Fruit fly (Drosophila melanogaster) whole organism, embryonic: ENCODE measurements around the gene foxo.

Experiments used
- ATbp ChIP-seq: fragments of 200-800 bp; sonication (Bioruptor generic); optimal IDR thresholded peaks from 2 replicates; lab custom pipeline; 2017; ENCODE audit warnings: missing biosample characterization, mild to moderate bottlenecking, missing genetic modification characterization, missing genetic modification reagents
- Atf-2 ChIP-seq: fragments of 200-800 bp; sonication (Bioruptor generic); optimal IDR thresholded peaks from 2 replicates; lab custom pipeline; 2016; ENCODE audit warnings: missing biosample characterization, missing genetic modification characterization
- C15 ChIP-seq: fragments of 200-800 bp; sonication (Bioruptor generic); IDR thresholded peaks from 3 replicates; pipeline ENCODE4 v1.3.6; 2022; ENCODE audit warnings: missing biosample characterization, missing genetic modification characterization
- CG10462 ChIP-seq: fragments of 200-800 bp; sonication (Bioruptor generic); optimal IDR thresholded peaks from 2 replicates; lab custom pipeline; 2016; ENCODE audit warnings: missing biosample characterization, missing genetic modification characterization
- CG10565 ChIP-seq: fragments of 200-800 bp; sonication (Bioruptor generic); optimal IDR thresholded peaks from 3 replicates; lab custom pipeline; 2016; ENCODE audit warnings: missing biosample characterization, mild to moderate bottlenecking, missing genetic modification characterization
- CG1233 ChIP-seq: fragments of 200-800 bp; sonication (Bioruptor generic); optimal IDR thresholded peaks from 4 replicates; lab custom pipeline; 2018; ENCODE audit warnings: missing biosample characterization, mild to moderate bottlenecking, missing genetic modification characterization
- CG14965 ChIP-seq: fragments of 200-800 bp; sonication (Bioruptor generic); optimal IDR thresholded peaks from 2 replicates; lab custom pipeline; 2016; ENCODE audit warnings: missing biosample characterization, missing genetic modification characterization, borderline replicate concordance
- CG1603 ChIP-seq: fragments of 200-800 bp; sonication (Bioruptor generic); optimal IDR thresholded peaks from 2 replicates; lab custom pipeline; 2019; ENCODE audit warnings: missing biosample characterization, mild to moderate bottlenecking, missing genetic modification characterization, moderate library complexity
- CG17359 ChIP-seq: fragments of 200-800 bp; sonication (Bioruptor generic); optimal IDR thresholded peaks from 3 replicates; lab custom pipeline; 2018; ENCODE audit warnings: missing biosample characterization, mild to moderate bottlenecking, missing genetic modification characterization, moderate library complexity
- CG1792 ChIP-seq: fragments of 200-800 bp; sonication (Bioruptor generic); optimal IDR thresholded peaks from 2 replicates; lab custom pipeline; 2016; ENCODE audit warnings: missing biosample characterization, missing genetic modification characterization
- CG18262 ChIP-seq: fragments of 200-800 bp; optimal IDR thresholded peaks from 3 replicates; lab custom pipeline; 2019; ENCODE audit warnings: missing biosample characterization, mild to moderate bottlenecking, missing genetic modification characterization, moderate library complexity
- CG18619 ChIP-seq: fragments of 200-800 bp; sonication (Bioruptor generic); optimal IDR thresholded peaks from 3 replicates; lab custom pipeline; 2017; ENCODE audit warnings: missing biosample characterization, mild to moderate bottlenecking, missing genetic modification characterization
- CG7556 ChIP-seq: fragments of 200-800 bp; sonication (Bioruptor generic); optimal IDR thresholded peaks from 2 replicates; lab custom pipeline; 2017; ENCODE audit warnings: missing biosample characterization, mild to moderate bottlenecking, missing genetic modification characterization
- CG9609 ChIP-seq: fragments of 200-800 bp; sonication (Bioruptor generic); optimal IDR thresholded peaks from 3 replicates; lab custom pipeline; 2016; ENCODE audit warnings: missing biosample characterization, missing genetic modification characterization
- D19B ChIP-seq: fragments of 200-800 bp; sonication (Bioruptor generic); optimal IDR thresholded peaks from 2 replicates; lab custom pipeline; 2017; ENCODE audit warnings: missing biosample characterization, mild to moderate bottlenecking, missing genetic modification characterization
- Dad ChIP-seq: fragments of 200-800 bp; sonication (Bioruptor generic); optimal IDR thresholded peaks from 3 replicates; lab custom pipeline; 2016; ENCODE audit warnings: missing biosample characterization, missing genetic modification characterization
- Dip2 ChIP-seq: fragments of 200-800 bp; sonication (Bioruptor generic); IDR thresholded peaks from 2 replicates; pipeline ENCODE4 v1.3.6; 2022; ENCODE audit warnings: missing biosample characterization, missing genetic modification characterization
- E2f1 ChIP-seq: fragments of 200-800 bp; sonication (Bioruptor generic); IDR thresholded peaks from 2 replicates; pipeline ENCODE4 v1.3.6; 2022; ENCODE audit warnings: missing biosample characterization, missing genetic modification characterization
- HHEX ChIP-seq: fragments of 200-800 bp; sonication (Bioruptor generic); optimal IDR thresholded peaks from 3 replicates; lab custom pipeline; 2017; ENCODE audit warnings: missing biosample characterization, mild to moderate bottlenecking, missing genetic modification characterization, missing genetic modification reagents
- HLHmδ ChIP-seq: fragments of 200-800 bp; sonication (Bioruptor generic); optimal IDR thresholded peaks from 2 replicates; lab custom pipeline; 2018; ENCODE audit warnings: missing biosample characterization, mild to moderate bottlenecking, missing genetic modification characterization, moderate library complexity
- Hmx ChIP-seq: fragments of 200-800 bp; sonication (Bioruptor generic); optimal IDR thresholded peaks from 2 replicates; lab custom pipeline; 2016; ENCODE audit warnings: missing biosample characterization, missing genetic modification characterization
- Hr51 ChIP-seq, 2 experiments: fragments of 200-800 bp; sonication (Bioruptor generic); optimal IDR thresholded peaks; 2 replicates in 1 of 2; 3 replicates in 1 of 2; lab custom pipeline; 2016 to 2018; ENCODE audit warnings: missing biosample characterization in 2 of 2, missing genetic modification characterization in 2 of 2, mild to moderate bottlenecking in 1 of 2, moderate library complexity in 1 of 2
- Kr ChIP-seq: fragments of 200-800 bp; sonication (Bioruptor generic); optimal IDR thresholded peaks from 2 replicates; lab custom pipeline; 2017; ENCODE audit warnings: missing biosample characterization, mild to moderate bottlenecking, missing genetic modification characterization
- Lim3 ChIP-seq: fragments of 200-800 bp; sonication (Bioruptor generic); IDR thresholded peaks from 2 replicates; pipeline ENCODE4 v1.3.6; 2022; ENCODE audit warnings: missing biosample characterization, missing genetic modification characterization
- MBD-R2 ChIP-seq: fragments of 200-800 bp; sonication (Bioruptor generic); IDR thresholded peaks from 2 replicates; pipeline ENCODE4 v1.3.6; 2022; ENCODE audit warnings: missing biosample characterization, missing genetic modification characterization
- Opbp ChIP-seq: fragments of 200-800 bp; sonication (Bioruptor generic); IDR thresholded peaks from 3 replicates; pipeline ENCODE4 v1.3.6; 2022; ENCODE audit warnings: missing biosample characterization, missing genetic modification characterization; ENCODE audit not compliant: partially characterized antibody
- Stat92E ChIP-seq, 3 experiments: fragments of >200 bp in 2 of 3; fragments of 200-800 bp in 1 of 3; sonication (Bioruptor generic) in 1 of 3; optimal IDR thresholded peaks; 2 replicates each; lab custom pipeline; 2017 to 2019; ENCODE audit warnings: missing biosample characterization in 3 of 3, missing genetic modification characterization in 3 of 3, mild to moderate bottlenecking in 1 of 3, moderate library complexity in 1 of 3
- ato ChIP-seq: fragments of 200-800 bp; sonication (Bioruptor generic); IDR thresholded peaks from 2 replicates; pipeline ENCODE4 v1.3.6; 2022; ENCODE audit warnings: missing biosample characterization, missing genetic modification characterization; ENCODE audit not compliant: partially characterized antibody
- cwo ChIP-seq: fragments of 200-800 bp; sonication (Bioruptor generic); optimal IDR thresholded peaks from 3 replicates; lab custom pipeline; 2017; ENCODE audit warnings: missing biosample characterization, missing genetic modification characterization, mild to moderate bottlenecking, moderate library complexity, missing genetic modification reagents
- dan ChIP-seq: fragments of 200-800 bp; sonication (Bioruptor generic); IDR thresholded peaks from 2 replicates; pipeline ENCODE4 v1.3.6; 2022; ENCODE audit warnings: missing biosample characterization, missing genetic modification characterization
- ems ChIP-seq: fragments of 200-800 bp; sonication (Bioruptor generic); optimal IDR thresholded peaks from 3 replicates; lab custom pipeline; 2016; ENCODE audit warnings: missing biosample characterization, missing genetic modification characterization
- en ChIP-seq: fragments of 200-800 bp; sonication (Bioruptor generic); optimal IDR thresholded peaks from 2 replicates; lab custom pipeline; 2016; ENCODE audit warnings: missing biosample characterization, missing genetic modification characterization
- gsb-n ChIP-seq: fragments of 200-800 bp; sonication (Bioruptor generic); optimal IDR thresholded peaks from 3 replicates; lab custom pipeline; 2018; ENCODE audit warnings: missing biosample characterization, mild to moderate bottlenecking, missing genetic modification characterization
- ham ChIP-seq: fragments of 200-800 bp; sonication (Bioruptor generic); IDR thresholded peaks from 2 replicates; pipeline ENCODE4 v1.3.6; 2022; ENCODE audit warnings: missing biosample characterization, missing genetic modification characterization
- hkb ChIP-seq, 2 experiments: fragments of 200-800 bp in 1 of 2; fragments of >200 bp in 1 of 2; sonication (Bioruptor generic) in 1 of 2; IDR thresholded peaks in 1 of 2; optimal IDR thresholded peaks in 1 of 2; 2 replicates each; pipeline versions ENCODE4 v1.3.6 to Lab custom; 2017 to 2022; ENCODE audit warnings: missing biosample characterization in 1 of 2, missing genetic modification characterization in 1 of 2
- ken ChIP-seq: fragments of 200-800 bp; sonication (Bioruptor generic); IDR thresholded peaks from 3 replicates; pipeline ENCODE4 v1.3.6; 2022; ENCODE audit warnings: missing biosample characterization, missing genetic modification characterization
- lola ChIP-seq, 3 experiments: fragments of >200 bp in 2 of 3; fragments of 200-800 bp in 1 of 3; sonication (Bioruptor generic) in 1 of 3; optimal IDR thresholded peaks; 2 replicates each; lab custom pipeline; 2017 to 2019; ENCODE audit warnings: missing biosample characterization in 3 of 3, missing genetic modification characterization in 3 of 3, mild to moderate bottlenecking in 1 of 3, moderate library complexity in 1 of 3
- luna ChIP-seq: fragments of 200-800 bp; sonication (Bioruptor generic); optimal IDR thresholded peaks from 2 replicates; lab custom pipeline; 2016; ENCODE audit warnings: missing biosample characterization, missing genetic modification characterization
- sd ChIP-seq: fragments of 200-800 bp; sonication (Bioruptor generic); optimal IDR thresholded peaks from 3 replicates; lab custom pipeline; 2018; ENCODE audit warnings: missing biosample characterization, mild to moderate bottlenecking, missing genetic modification characterization, moderate library complexity
- sens-2 ChIP-seq: fragments of 200-800 bp; sonication (Bioruptor generic); IDR thresholded peaks from 2 replicates; pipeline ENCODE4 v1.3.6; 2022; ENCODE audit warnings: missing biosample characterization, missing genetic modification characterization
- sim ChIP-seq: fragments of 200-800 bp; sonication (Bioruptor generic); IDR thresholded peaks from 2 replicates; pipeline ENCODE4 v1.3.6; 2022; ENCODE audit warnings: missing biosample characterization, missing genetic modification characterization
- slou ChIP-seq: fragments of 200-800 bp; sonication (Bioruptor generic); optimal IDR thresholded peaks from 3 replicates; lab custom pipeline; 2016; ENCODE audit warnings: missing biosample characterization, missing genetic modification characterization
- sna ChIP-seq: fragments of 200-800 bp; sonication (Bioruptor generic); IDR thresholded peaks from 2 replicates; pipeline ENCODE4 v1.3.6; 2022; ENCODE audit warnings: missing biosample characterization, missing genetic modification characterization; ENCODE audit not compliant: partially characterized antibody
- tio ChIP-seq: fragments of 200-800 bp; sonication (Bioruptor generic); optimal IDR thresholded peaks from 2 replicates; lab custom pipeline; 2017; ENCODE audit warnings: missing biosample characterization, missing genetic modification characterization, inconsistent platforms
- vfl ChIP-seq: fragments of 200-800 bp; sonication (Bioruptor generic); optimal IDR thresholded peaks from 2 replicates; lab custom pipeline; 2016; ENCODE audit warnings: missing biosample characterization, missing genetic modification characterization
- vvl ChIP-seq: fragments of 200-800 bp; sonication (Bioruptor generic); IDR thresholded peaks from 2 replicates; pipeline ENCODE4 v1.3.6; 2022; ENCODE audit warnings: missing biosample characterization, missing genetic modification characterization
- wor ChIP-seq: fragments of 200-800 bp; sonication (Bioruptor generic); IDR thresholded peaks from 2 replicates; pipeline ENCODE4 v1.3.6; 2022; ENCODE audit warnings: missing biosample characterization, missing genetic modification characterization
- yki ChIP-seq: fragments of >200 bp; optimal IDR thresholded peaks from 3 replicates; lab custom pipeline; 2018

The foxo gene

DNA sequence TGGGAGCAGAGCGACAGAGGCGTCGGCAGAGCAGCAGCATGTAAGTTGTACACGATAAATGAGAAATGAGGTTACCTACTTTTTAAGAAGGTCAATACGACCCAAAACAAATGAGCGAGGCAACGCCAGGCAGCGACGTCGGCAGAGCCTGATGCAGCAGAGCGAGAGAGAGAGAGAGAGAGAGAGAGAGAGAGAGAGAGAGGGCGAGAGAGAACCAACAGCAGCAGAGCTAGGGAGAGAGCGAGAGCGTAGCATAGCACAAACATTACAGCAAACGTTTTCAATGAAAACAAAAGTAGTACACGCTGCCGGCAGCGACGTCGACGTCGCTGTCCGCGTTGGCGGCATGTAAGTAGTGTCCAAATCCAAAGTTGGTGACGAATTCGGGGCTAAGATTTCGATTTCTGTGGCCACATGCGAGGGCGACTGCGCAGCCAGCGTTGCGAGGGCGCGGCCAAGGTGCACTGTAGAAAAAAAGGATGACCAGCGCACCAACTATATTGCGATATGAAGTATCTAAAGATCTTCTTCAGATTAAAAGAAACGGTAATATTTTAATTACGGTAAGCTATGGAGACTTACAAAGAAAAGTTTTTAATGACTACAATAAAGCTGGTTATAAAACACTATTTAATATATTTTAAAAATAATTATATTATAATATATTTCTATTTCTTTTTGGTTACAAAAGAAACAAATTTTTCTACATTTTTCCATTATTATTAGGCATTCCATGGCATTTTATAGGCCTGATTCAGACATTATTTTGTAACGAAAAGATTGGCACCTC is 38.9 kb upstream of the foxo start (continued):
- no peak for TF ChIP-seq slou
- peak; percentile 41 for TF ChIP-seq Atf-2 (GFP tag; lab: Kevin White, UChicago)
- TF ChIP-seq sna (GFP tag; lab: Robert Waterston, UW): 0 out of 2 replicates have a peak, but pooled peaks have one; percentile 16
- TF ChIP-seq vfl (GFP tag; lab: Kevin White, UChicago): no peak
- TF ChIP-seq ken (GFP tag; lab: Robert Waterston, UW): peak; percentile 75
- peak; percentile 89 for TF ChIP-seq CG18262 (tag; lab: Kevin White, UChicago)
- TF ChIP-seq sim: no peak
- TF ChIP-seq ATbp (GFP tag; lab: Kevin White, UChicago): peak; percentile 81
- TF ChIP-seq HHEX (GFP tag; lab: Kevin White, UChicago): peak; percentile 87
- TF ChIP-seq ham (GFP tag; lab: Robert Waterston, UW): no peak
- TF ChIP-seq CG18619 (GFP tag; lab: Kevin White, UChicago): peak; percentile 89
- TF ChIP-seq MBD-R2 (GFP tag; lab: Robert Waterston, UW): 0 out of 2 replicates have a peak, but pooled peaks have one; percentile 35
- TF ChIP-seq Kr (GFP tag; lab: Kevin White, UChicago): no peak
- peak; percentile 97 for TF ChIP-seq yki (lab: Kevin White, UChicago)
- TF ChIP-seq CG1603 (tag; lab: Kevin White, UChicago): peak; percentile 44
- TF ChIP-seq gsb-n (tag; lab: Kevin White, UChicago): peak; percentile 69
- no peak for TF ChIP-seq HLHmδ (GFP tag; lab: Kevin White, UChicago)
- peak; percentile 51 for TF ChIP-seq CG9609
- TF ChIP-seq hkb (optimal IDR thresholded peaks at IDR 0.05; lab: Kevin White, UChicago): no peak
- peak; percentile 80 for TF ChIP-seq hkb (GFP tag; IDR thresholded peaks at IDR 0.05; lab: Robert Waterston, UW)
- peak; percentile 67 for TF ChIP-seq CG10462 (GFP tag; lab: Kevin White, UChicago)
- TF ChIP-seq Dip2 (GFP tag; lab: Robert Waterston, UW): no peak
- no peak for TF ChIP-seq ato (GFP tag; lab: Robert Waterston, UW)
- TF ChIP-seq CG1233: peak; percentile 82
- TF ChIP-seq luna (GFP tag; lab: Kevin White, UChicago): no peak
- TF ChIP-seq Hmx (GFP tag; lab: Kevin White, UChicago): no peak
- peak; percentile 34 for TF ChIP-seq ems (GFP tag; lab: Kevin White, UChicago)
- no peak for TF ChIP-seq dan (GFP tag; lab: Robert Waterston, UW)
- TF ChIP-seq Lim3: peak; percentile 78
- TF ChIP-seq tio (GFP tag; lab: Kevin White, UChicago): peak; percentile 79
- peak; percentile 95 for TF ChIP-seq CG7556 (GFP tag; lab: Kevin White, UChicago)
- no peak for TF ChIP-seq CG1792 (GFP tag; lab: Kevin White, UChicago)
- TF ChIP-seq sens-2 (GFP tag; lab: Robert Waterston, UW): no peak
- TF ChIP-seq CG14965 (GFP tag; lab: Kevin White, UChicago): peak; percentile 2
- TF ChIP-seq vvl: peak; percentile 77; the same call in 1 of the 2 replicates
- peak; percentile 22 for TF ChIP-seq CG10565
- TF ChIP-seq Dad: peak; percentile 46
- peak; percentile 84 for TF ChIP-seq cwo (GFP tag; lab: Kevin White, UChicago)
- peak; percentile 90 for TF ChIP-seq sd (tag; lab: Kevin White, UChicago)
- TF ChIP-seq E2f1: peak; percentile 88
- TF ChIP-seq Stat92E (GFP tag; optimal IDR thresholded peaks at IDR 0.05; lab: Kevin White, UChicago): peak in 1 of 3 experiments; percentile 72
- TF ChIP-seq CG17359: peak; percentile 92
- TF ChIP-seq D19B (GFP tag; lab: Kevin White, UChicago): peak; percentile 53
- peak in 1 of 3 experiments; percentile 65 for TF ChIP-seq lola (GFP tag; optimal IDR thresholded peaks at IDR 0.05; lab: Kevin White, UChicago)
- no peak for TF ChIP-seq en (GFP tag; lab: Kevin White, UChicago)
- peak; percentile 78 for TF ChIP-seq wor (GFP tag; lab: Robert Waterston, UW)
- TF ChIP-seq Opbp (GFP tag; lab: Robert Waterston, UW): no peak
- peak in 1 of 2 experiments; percentile 98 for TF ChIP-seq Hr51 (GFP tag; optimal IDR thresholded peaks at IDR 0.05; lab: Kevin White, UChicago)
- TF ChIP-seq C15: no peak
